Worm (Caenorhabditis elegans) whole organism, midembryonic: ENCODE data around the gene tsp-21.

Experiments used
- klf-2 ChIP-seq: fragments of 200-800 bp; sonication (Bioruptor generic); conservative IDR thresholded peaks from 2 replicates; pipeline ENCODE4 v1.3.6; 2022; ENCODE audit warnings: missing genetic modification reagents, missing genetic modification characterization, missing compliant biosample characterization
- ztf-23 ChIP-seq: fragments of 200-800 bp; sonication (Bioruptor generic); IDR thresholded peaks from 2 replicates; pipeline ENCODE4 v1.3.6; 2022; ENCODE audit warnings: missing genetic modification reagents, missing genetic modification characterization, missing compliant biosample characterization
- ztf-29 ChIP-seq: fragments of 200-800 bp; sonication (Bioruptor generic); IDR thresholded peaks from 2 replicates; pipeline ENCODE4 v1.3.6; 2022; ENCODE audit warnings: missing genetic modification reagents, missing genetic modification characterization, missing compliant biosample characterization

DNA sequence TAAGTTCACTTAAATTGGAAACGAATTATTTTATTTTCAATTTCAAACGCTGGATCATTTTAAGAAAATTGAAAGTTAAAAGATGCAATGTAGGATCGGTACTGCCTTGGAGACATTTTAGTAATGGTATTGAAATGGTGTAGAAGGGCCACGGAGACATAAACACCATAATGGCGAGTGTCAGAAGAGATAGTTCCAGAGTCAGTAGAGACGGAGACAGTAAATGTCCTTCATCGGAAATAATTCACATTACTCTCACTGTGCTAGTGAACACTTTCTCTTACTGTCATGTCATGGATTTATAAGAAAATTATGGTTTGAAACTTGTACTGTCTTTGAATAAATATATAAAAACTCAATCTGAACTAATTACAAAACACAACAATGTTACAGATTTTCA lies 39.1 kb upstream of the tsp-21 start:
- TF ChIP-seq ztf-29 (GFP tag; lab: Robert Waterston, UW) (no peak), ztf-23 (no peak), klf-2 (no peak)
